Fruit fly (Drosophila melanogaster) whole organism, wandering third instar larva: Measurements from ENCODE around the gene Mocs2B.

Experiments used
- Dfd ChIP-seq: fragments of >200 bp; optimal IDR thresholded peaks from 2 replicates; lab custom pipeline; 2017; ENCODE audit warnings: missing biosample characterization, missing genetic modification characterization
- dmrt93B ChIP-seq: fragments of 200-800 bp; sonication (Bioruptor generic); optimal IDR thresholded peaks from 2 replicates; lab custom pipeline; 2018; ENCODE audit warnings: missing biosample characterization, mild to moderate bottlenecking, missing genetic modification characterization
- psq ChIP-seq: fragments of 200-800 bp; sonication (Bioruptor generic); optimal IDR thresholded peaks from 3 replicates; lab custom pipeline; 2017; ENCODE audit warnings: missing biosample characterization, mild to moderate bottlenecking, missing genetic modification characterization, moderate library complexity
- usp ChIP-seq: fragments of >200 bp; optimal IDR thresholded peaks from 2 replicates; lab custom pipeline; 2017; ENCODE audit warnings: missing biosample characterization, missing genetic modification characterization
- woc ChIP-seq: sonication (Bioruptor generic); optimal IDR thresholded peaks from 2 replicates; lab custom pipeline; 2016; ENCODE audit warnings: missing biosample characterization, mild to moderate bottlenecking, missing genetic modification characterization

dm6 chr3R:25176517-25176916 lies 49.4 kb upstream of the Mocs2B start:
- TF ChIP-seq Dfd (GFP tag; lab: Kevin White, UChicago) (no peak), psq (no peak), woc (GFP tag; lab: Kevin White, UChicago) (no peak), usp (GFP tag; lab: Kevin White, UChicago) (no peak), dmrt93B (GFP tag; lab: Kevin White, UChicago) (no peak)
